Worm (Caenorhabditis elegans): Measurements from ENCODE around the gene deb-1.
A peak's percentile ranks its signal among the peaks of the same experiment; 100 is the strongest.

The deb-1 gene

DNA sequence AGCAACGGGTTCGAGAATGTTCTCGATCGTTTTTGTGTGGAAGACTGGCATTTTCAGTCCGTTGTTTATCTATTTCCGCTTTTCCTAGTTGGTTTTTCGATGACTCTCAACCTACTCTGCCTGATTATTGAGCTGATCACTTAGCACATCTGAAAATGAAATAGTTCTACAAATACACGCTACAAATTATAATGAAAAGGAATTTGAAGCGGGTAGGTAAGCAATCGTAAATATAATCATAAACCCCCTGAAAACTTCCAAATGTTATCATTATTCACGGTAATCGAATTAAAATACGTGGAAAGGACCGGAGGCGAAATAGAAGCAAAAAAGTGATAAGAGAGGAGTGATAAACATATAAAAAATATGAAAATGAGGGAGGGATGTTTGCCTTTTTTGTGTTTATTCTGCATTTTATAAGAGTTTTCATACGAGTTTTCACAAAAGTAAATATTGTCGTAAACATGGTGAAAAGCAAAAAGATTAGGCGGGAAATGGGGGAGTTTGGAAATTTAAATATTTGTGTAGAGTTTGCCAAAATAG, at the start of gene deb-1:
Gene deb-1 (minus strand): TSS at position 51 of the 543 bp plus-strand sequence.
- TF ChIP-seq B0310.2 (tag; optimal IDR thresholded peaks at IDR 0.05), result no peak
- TF ChIP-seq sea-1 (GFP tag; conservative IDR thresholded peaks at IDR 0.05), result no peak
- TF ChIP-seq aly-1 (tag; optimal IDR thresholded peaks at IDR 0.05), result no peak
- TF ChIP-seq F13C5.2 (tag; optimal IDR thresholded peaks at IDR 0.05), result no peak
- TF ChIP-seq tbx-11 (GFP tag; IDR thresholded peaks at IDR 0.05), result no peak
- no peak for TF ChIP-seq ceh-13 (GFP tag; optimal IDR thresholded peaks at IDR 0.05)
- no peak for TF ChIP-seq hnd-1 (tag; optimal IDR thresholded peaks at IDR 0.05)
- no peak for TF ChIP-seq flt-1 (GFP tag; IDR thresholded peaks at IDR 0.05)
- TF ChIP-seq scrt-1 (GFP tag; IDR thresholded peaks at IDR 0.05), result no peak
- no peak for TF ChIP-seq tra-4 (tag; optimal IDR thresholded peaks at IDR 0.05)
- no peak for TF ChIP-seq hmg-4 (GFP tag; optimal IDR thresholded peaks at IDR 0.05)
- TF ChIP-seq ama-1 (optimal IDR thresholded peaks at IDR 0.05), result no peak
- TF ChIP-seq pes-1 (GFP tag; IDR thresholded peaks at IDR 0.05), result no peak
- no peak for TF ChIP-seq tbx-37 (GFP tag; conservative IDR thresholded peaks at IDR 0.05)
- no peak for TF ChIP-seq hmbx-1 (tag; optimal IDR thresholded peaks at IDR 0.05)
- no peak for TF ChIP-seq ceh-36 (tag; optimal IDR thresholded peaks at IDR 0.05)

ce11 chrIV:7139143-7139542, 45.1 kb upstream of the deb-1 start:
- TF ChIP-seq aly-1 (tag; optimal IDR thresholded peaks at IDR 0.05) (no peak), ama-1 (optimal IDR thresholded peaks at IDR 0.05) (no peak), tbx-11 (GFP tag; IDR thresholded peaks at IDR 0.05) (no peak), F13C5.2 (tag; optimal IDR thresholded peaks at IDR 0.05) (no peak), hmbx-1 (tag; optimal IDR thresholded peaks at IDR 0.05) (no peak), ets-7 (tag; optimal IDR thresholded peaks at IDR 0.05) (no peak), sea-1 (GFP tag; conservative IDR thresholded peaks at IDR 0.05) (no peak), hnd-1 (tag; optimal IDR thresholded peaks at IDR 0.05) (no peak), pes-1 (GFP tag; IDR thresholded peaks at IDR 0.05) (no peak), flt-1 (GFP tag; IDR thresholded peaks at IDR 0.05) (no peak), scrt-1 (GFP tag; IDR thresholded peaks at IDR 0.05) (no peak), ceh-13 (GFP tag; optimal IDR thresholded peaks at IDR 0.05) (no peak), ceh-36 (tag; optimal IDR thresholded peaks at IDR 0.05) (no peak), hmg-4 (GFP tag; optimal IDR thresholded peaks at IDR 0.05) (no peak), tbx-37 (GFP tag; conservative IDR thresholded peaks at IDR 0.05) (no peak)

- TF ChIP-seq scrt-1 (GFP tag; IDR thresholded peaks at IDR 0.05), result no peak
- TF ChIP-seq ceh-13 (GFP tag; optimal IDR thresholded peaks at IDR 0.05), result no peak
- no peak for TF ChIP-seq tra-4 (tag; optimal IDR thresholded peaks at IDR 0.05)
- TF ChIP-seq B0310.2 (tag; optimal IDR thresholded peaks at IDR 0.05), result no peak
- no peak for TF ChIP-seq hmg-4 (GFP tag; optimal IDR thresholded peaks at IDR 0.05)
Measured at ce11 chrIV:7133983-7134382, 39.9 kb upstream of the deb-1 start, which contains the start of gene mutd-1. TSS of gene mutd-1 (minus strand) at chrIV:7134083.

DNA sequence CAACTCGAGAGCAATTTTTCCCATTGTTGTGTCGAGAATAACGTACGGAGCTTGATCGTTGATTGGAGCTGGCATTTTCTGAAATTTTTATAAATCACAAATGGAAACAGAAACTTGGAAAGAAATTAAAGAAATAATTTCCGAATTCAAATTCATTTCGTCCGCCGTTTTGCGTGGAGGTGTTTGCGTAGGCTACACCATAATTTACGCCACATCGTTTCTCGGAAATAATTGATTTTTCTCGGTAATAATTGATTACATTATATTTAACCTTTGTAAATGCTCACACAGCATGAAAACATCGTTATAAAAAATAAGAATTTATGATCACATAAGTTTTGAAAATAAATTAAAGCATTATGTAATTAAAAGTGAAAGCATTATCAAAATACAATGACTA, 39.1 kb upstream of the deb-1 start, which contains the start of gene cyn-12:
Gene cyn-12 (minus strand): TSS at position 78 of the 400 bp plus-strand sequence.
- TF ChIP-seq tbx-37 (GFP tag; conservative IDR thresholded peaks at IDR 0.05) (0 out of 2 replicates have a peak, but pooled peaks have one; percentile 14), ceh-36 (tag; optimal IDR thresholded peaks at IDR 0.05) (no peak)

DNA sequence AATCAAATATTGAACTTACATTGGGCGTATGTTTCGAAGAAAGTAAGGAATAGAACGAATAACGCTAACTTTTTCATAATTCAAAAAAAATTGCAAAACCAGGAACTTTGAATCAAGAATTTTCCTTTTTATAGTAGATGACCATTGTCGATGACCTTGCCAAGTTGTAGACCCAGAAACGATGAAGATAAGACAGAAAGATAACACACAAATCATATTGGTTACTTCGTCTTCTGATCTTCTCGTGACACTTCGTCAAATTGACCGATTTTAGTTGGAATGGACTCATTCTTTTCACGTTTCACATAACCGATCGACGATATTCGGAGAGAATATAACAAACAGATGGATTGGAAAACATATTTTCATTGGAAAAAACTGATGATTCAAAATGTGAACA, 37.7 kb upstream of the deb-1 start, which contains the start of gene grsp-3:
Gene grsp-3 (minus strand): TSS at position 149 of the 400 bp plus-strand sequence.
- no peak for TF ChIP-seq hnd-1 (tag; optimal IDR thresholded peaks at IDR 0.05)
- no peak for TF ChIP-seq ets-7 (tag; optimal IDR thresholded peaks at IDR 0.05)
- no peak for TF ChIP-seq hmbx-1 (tag; optimal IDR thresholded peaks at IDR 0.05)
- TF ChIP-seq tbx-11 (GFP tag; IDR thresholded peaks at IDR 0.05), result no peak
- TF ChIP-seq ama-1 (optimal IDR thresholded peaks at IDR 0.05), result no peak
- TF ChIP-seq flt-1 (GFP tag; IDR thresholded peaks at IDR 0.05), result no peak
- no peak for TF ChIP-seq scrt-1 (GFP tag; IDR thresholded peaks at IDR 0.05)
- TF ChIP-seq hmg-4 (GFP tag; optimal IDR thresholded peaks at IDR 0.05), result no peak
- TF ChIP-seq aly-1 (tag; optimal IDR thresholded peaks at IDR 0.05), result no peak

ce11 chrIV:7121313-7122055, 27.4 kb upstream of the deb-1 start, which contains the start of the genes C34D4.10 and str-48:
TSS of gene C34D4.10 (minus strand) at chrIV:7121413.
TSS of gene str-48 (plus strand) at chrIV:7122005.
- TF ChIP-seq F13C5.2 (tag; optimal IDR thresholded peaks at IDR 0.05), result no peak
- TF ChIP-seq tbx-37 (GFP tag; conservative IDR thresholded peaks at IDR 0.05), result no peak
- no peak for TF ChIP-seq aly-1 (tag; optimal IDR thresholded peaks at IDR 0.05)
- TF ChIP-seq flt-1 (GFP tag; IDR thresholded peaks at IDR 0.05), result no peak
- TF ChIP-seq ama-1 (optimal IDR thresholded peaks at IDR 0.05), result no peak
- no peak for TF ChIP-seq tbx-11 (GFP tag; IDR thresholded peaks at IDR 0.05)
- no peak for TF ChIP-seq scrt-1 (GFP tag; IDR thresholded peaks at IDR 0.05)
- TF ChIP-seq ets-7 (tag; optimal IDR thresholded peaks at IDR 0.05), result no peak
- TF ChIP-seq hmbx-1 (tag; optimal IDR thresholded peaks at IDR 0.05), result no peak
- no peak for TF ChIP-seq hmg-4 (GFP tag; optimal IDR thresholded peaks at IDR 0.05)
- no peak for TF ChIP-seq B0310.2 (tag; optimal IDR thresholded peaks at IDR 0.05)
- TF ChIP-seq hnd-1 (tag; optimal IDR thresholded peaks at IDR 0.05), result no peak

DNA sequence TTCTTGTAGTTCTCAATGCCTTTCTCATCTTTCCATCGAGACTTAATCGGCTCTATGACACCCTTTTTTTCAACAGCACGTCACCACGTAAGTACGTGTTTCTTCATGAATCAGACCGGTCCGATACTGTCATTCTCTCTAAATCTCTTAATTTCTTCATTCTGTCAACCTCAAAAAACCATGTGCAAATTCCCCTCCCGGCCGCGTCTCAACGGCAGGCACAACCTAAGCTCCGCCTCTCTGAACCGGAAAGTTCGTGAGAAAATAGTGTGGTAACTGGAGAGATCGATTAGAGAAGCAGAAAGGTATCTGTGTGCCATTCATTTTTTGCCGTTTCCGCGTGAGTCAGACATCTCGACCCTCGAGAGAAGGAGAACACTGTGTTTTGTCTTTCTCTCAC, 20.5 kb upstream of the deb-1 start, which contains the start of gene nas-8:
Gene nas-8 (plus strand): TSS at position 301 of the 400 bp plus-strand sequence.
- TF ChIP-seq scrt-1 (GFP tag; IDR thresholded peaks at IDR 0.05) (no peak), hmbx-1 (tag; optimal IDR thresholded peaks at IDR 0.05) (no peak), pes-1 (GFP tag; IDR thresholded peaks at IDR 0.05) (no peak)

ce11 chrIV:7111354-7111753, 17.3 kb upstream of the deb-1 start, which contains the start of the genes ZC477.7 and ssq-3:
TSS of gene ZC477.7 (minus strand) at chrIV:7111454.
TSS of gene ssq-3 (plus strand) at chrIV:7111604.
- TF ChIP-seq ceh-36 (tag; optimal IDR thresholded peaks at IDR 0.05) (no peak), tbx-37 (GFP tag; conservative IDR thresholded peaks at IDR 0.05) (no peak), ets-7 (tag; optimal IDR thresholded peaks at IDR 0.05) (no peak), hnd-1 (tag; optimal IDR thresholded peaks at IDR 0.05) (no peak), pes-1 (GFP tag; IDR thresholded peaks at IDR 0.05) (no peak), tbx-11 (GFP tag; IDR thresholded peaks at IDR 0.05) (no peak), sea-1 (GFP tag; conservative IDR thresholded peaks at IDR 0.05) (no peak), hmg-4 (GFP tag; optimal IDR thresholded peaks at IDR 0.05) (no peak), F13C5.2 (tag; optimal IDR thresholded peaks at IDR 0.05) (no peak)

Data from whole organism, early embryonic.